Fruit fly (Drosophila melanogaster) whole organism, prepupa: ENCODE data around the gene Pss.

Experiments used
- Blimp-1 ChIP-seq: fragments of 200-800 bp; sonication (Bioruptor generic); optimal IDR thresholded peaks from 3 replicates; lab custom pipeline; 2017; ENCODE audit warnings: missing biosample characterization, missing genetic modification characterization, mild to moderate bottlenecking, moderate library complexity, missing genetic modification reagents
- CG10631 ChIP-seq: fragments of 200-800 bp; sonication (Bioruptor generic); optimal IDR thresholded peaks from 2 replicates; lab custom pipeline; 2016; ENCODE audit warnings: missing biosample characterization, missing genetic modification characterization
- CG10669 ChIP-seq: fragments of 200-800 bp; sonication (Bioruptor generic); optimal IDR thresholded peaks from 3 replicates; lab custom pipeline; 2018; ENCODE audit warnings: missing biosample characterization, mild to moderate bottlenecking, missing genetic modification characterization, moderate library complexity
- CG11294 ChIP-seq: fragments of 200-800 bp; sonication (Bioruptor generic); IDR thresholded peaks from 2 replicates; pipeline ENCODE4 v1.3.6; 2022; ENCODE audit warnings: missing biosample characterization, missing genetic modification characterization
- CG11902 ChIP-seq: fragments of 200-800 bp; sonication (Bioruptor generic); optimal IDR thresholded peaks from 3 replicates; lab custom pipeline; 2016; ENCODE audit warnings: missing biosample characterization, missing genetic modification characterization
- CG15336 ChIP-seq: fragments of 200-800 bp; sonication (Bioruptor generic); IDR thresholded peaks from 2 replicates; pipeline ENCODE4 v1.3.6; 2022; ENCODE audit warnings: missing biosample characterization, missing genetic modification characterization
- CG16779 ChIP-seq: fragments of 200-800 bp; sonication (Bioruptor generic); optimal IDR thresholded peaks from 3 replicates; lab custom pipeline; 2017; ENCODE audit warnings: missing biosample characterization, mild to moderate bottlenecking, missing genetic modification characterization
- CG3032 ChIP-seq: fragments of 200-800 bp; optimal IDR thresholded peaks from 2 replicates; lab custom pipeline; 2019; ENCODE audit warnings: missing biosample characterization, mild to moderate bottlenecking, missing genetic modification characterization, moderate library complexity
- CG32006 ChIP-seq: fragments of 200-800 bp; sonication (Bioruptor generic); optimal IDR thresholded peaks from 3 replicates; lab custom pipeline; 2017; ENCODE audit warnings: missing biosample characterization, mild to moderate bottlenecking, missing genetic modification characterization
- CG34406 ChIP-seq: fragments of 200-800 bp; sonication (Bioruptor generic); optimal IDR thresholded peaks from 3 replicates; lab custom pipeline; 2016; ENCODE audit warnings: missing biosample characterization, missing genetic modification characterization
- CG3919 ChIP-seq: fragments of 200-800 bp; sonication (Bioruptor generic); optimal IDR thresholded peaks from 3 replicates; lab custom pipeline; 2016; ENCODE audit warnings: missing biosample characterization, missing genetic modification characterization
- CG4318 ChIP-seq: fragments of 200-800 bp; sonication (Bioruptor generic); optimal IDR thresholded peaks from 3 replicates; lab custom pipeline; 2017; ENCODE audit warnings: missing biosample characterization, mild to moderate bottlenecking, missing genetic modification characterization
- CG6163 ChIP-seq: fragments of 200-800 bp; sonication (Bioruptor generic); IDR thresholded peaks from 3 replicates; pipeline ENCODE4 v1.3.6; 2022; ENCODE audit warnings: missing biosample characterization, missing genetic modification characterization
- CG6792 ChIP-seq: fragments of 200-800 bp; sonication (Bioruptor generic); optimal IDR thresholded peaks from 3 replicates; lab custom pipeline; 2016; ENCODE audit warnings: missing biosample characterization, missing genetic modification characterization
- CG6808 ChIP-seq: fragments of 200-800 bp; sonication (Bioruptor generic); optimal IDR thresholded peaks from 3 replicates; lab custom pipeline; 2017; ENCODE audit warnings: missing biosample characterization, missing genetic modification characterization, mild to moderate bottlenecking, moderate library complexity, missing genetic modification reagents
- CG6854 ChIP-seq: fragments of 200-800 bp; sonication (Bioruptor generic); optimal IDR thresholded peaks from 2 replicates; lab custom pipeline; 2017; ENCODE audit warnings: missing biosample characterization, mild to moderate bottlenecking, missing genetic modification characterization
- CG7368 ChIP-seq: fragments of 200-800 bp; sonication (Bioruptor generic); optimal IDR thresholded peaks from 3 replicates; lab custom pipeline; 2016; ENCODE audit warnings: missing biosample characterization, missing genetic modification characterization
- CG8119 ChIP-seq: fragments of 200-800 bp; sonication (Bioruptor generic); IDR thresholded peaks from 3 replicates; pipeline ENCODE4 v1.3.6; 2022; ENCODE audit warnings: missing biosample characterization, missing genetic modification characterization
- CG8632 ChIP-seq: fragments of 200-800 bp; sonication (Bioruptor generic); optimal IDR thresholded peaks from 3 replicates; lab custom pipeline; 2016; ENCODE audit warnings: missing biosample characterization, missing genetic modification characterization
- Eip75B ChIP-seq: fragments of 200-800 bp; sonication (Bioruptor generic); optimal IDR thresholded peaks from 3 replicates; lab custom pipeline; 2016; ENCODE audit warnings: missing biosample characterization, missing genetic modification characterization
- Eip78C ChIP-seq: fragments of 200-800 bp; sonication (Bioruptor generic); peaks from one replicate; lab custom pipeline; 2016; ENCODE audit warnings: missing biosample characterization, missing genetic modification characterization
- Eip93F ChIP-seq: fragments of 200-800 bp; sonication (Bioruptor generic); optimal IDR thresholded peaks from 2 replicates; lab custom pipeline; 2016; ENCODE audit warnings: missing biosample characterization, mild to moderate bottlenecking, missing genetic modification characterization
- Ets96B ChIP-seq: fragments of 200-800 bp; optimal IDR thresholded peaks from 2 replicates; lab custom pipeline; 2019; ENCODE audit warnings: missing biosample characterization, mild to moderate bottlenecking, missing genetic modification characterization, moderate library complexity
- Gug ChIP-seq: fragments of 200-800 bp; sonication (Bioruptor generic); IDR thresholded peaks from 2 replicates; pipeline ENCODE4 v1.3.6; 2022; ENCODE audit warnings: missing biosample characterization, missing genetic modification characterization
- Hr39 ChIP-seq: fragments of 200-800 bp; sonication (Bioruptor generic); optimal IDR thresholded peaks from 2 replicates; lab custom pipeline; 2016; ENCODE audit warnings: missing biosample characterization, missing genetic modification characterization
- Lpt ChIP-seq: fragments of 200-800 bp; sonication (Bioruptor generic); optimal IDR thresholded peaks from 3 replicates; lab custom pipeline; 2016; ENCODE audit warnings: missing biosample characterization, missing genetic modification characterization
- Met ChIP-seq: fragments of 200-800 bp; sonication (Bioruptor generic); optimal IDR thresholded peaks from 3 replicates; lab custom pipeline; 2016; ENCODE audit warnings: missing biosample characterization, missing genetic modification characterization
- OdsH ChIP-seq: fragments of 200-800 bp; sonication (Bioruptor generic); optimal IDR thresholded peaks from 3 replicates; lab custom pipeline; 2016; ENCODE audit warnings: missing biosample characterization, missing genetic modification characterization
- Smox ChIP-seq: fragments of 200-800 bp; sonication (Bioruptor generic); optimal IDR thresholded peaks from 3 replicates; lab custom pipeline; 2016; ENCODE audit warnings: missing biosample characterization, missing genetic modification characterization
- Sox102F ChIP-seq: fragments of 200-800 bp; sonication (Bioruptor generic); optimal IDR thresholded peaks from 2 replicates; lab custom pipeline; 2016; ENCODE audit warnings: missing biosample characterization, mild to moderate bottlenecking, missing genetic modification characterization
- Sox14 ChIP-seq: fragments of 200-800 bp; sonication (Bioruptor generic); optimal IDR thresholded peaks from 3 replicates; lab custom pipeline; 2016; ENCODE audit warnings: missing biosample characterization, missing genetic modification characterization
- Sox15 ChIP-seq: fragments of 200-800 bp; sonication (Bioruptor generic); optimal IDR thresholded peaks from 3 replicates; lab custom pipeline; 2016; ENCODE audit warnings: missing biosample characterization, missing genetic modification characterization
- acj6 ChIP-seq: fragments of 200-800 bp; sonication (Bioruptor generic); optimal IDR thresholded peaks from 3 replicates; lab custom pipeline; 2016; ENCODE audit warnings: missing biosample characterization, missing genetic modification characterization
- eg ChIP-seq: fragments of 200-800 bp; sonication (Bioruptor generic); IDR thresholded peaks from 3 replicates; pipeline ENCODE4 v1.3.6; 2022; ENCODE audit warnings: missing biosample characterization, missing genetic modification characterization
- esn ChIP-seq: fragments of 200-800 bp; sonication (Bioruptor generic); optimal IDR thresholded peaks from 2 replicates; lab custom pipeline; 2016; ENCODE audit warnings: missing biosample characterization, mild to moderate bottlenecking, missing genetic modification characterization, moderate library complexity
- fd59A ChIP-seq: fragments of 200-800 bp; sonication (Bioruptor generic); optimal IDR thresholded peaks from 2 replicates; lab custom pipeline; 2017; ENCODE audit warnings: missing biosample characterization, mild to moderate bottlenecking, missing genetic modification characterization, missing genetic modification reagents
- fkh ChIP-seq: fragments of 200-800 bp; sonication (Bioruptor generic); optimal IDR thresholded peaks from 3 replicates; lab custom pipeline; 2017; ENCODE audit warnings: missing biosample characterization, mild to moderate bottlenecking, missing genetic modification characterization, moderate library complexity
- net ChIP-seq: fragments of 200-800 bp; sonication (Bioruptor generic); optimal IDR thresholded peaks from 3 replicates; lab custom pipeline; 2016; ENCODE audit warnings: missing biosample characterization, missing genetic modification characterization
- pdm3 ChIP-seq: fragments of 200-800 bp; sonication (Bioruptor generic); optimal IDR thresholded peaks from 3 replicates; lab custom pipeline; 2016; ENCODE audit warnings: missing biosample characterization, missing genetic modification characterization
- salr ChIP-seq, 2 experiments: fragments of 200-800 bp; sonication (Bioruptor generic); optimal IDR thresholded peaks; 3 replicates each; lab custom pipeline; 2016 to 2018; ENCODE audit warnings: missing biosample characterization in 2 of 2, missing genetic modification characterization in 2 of 2, mild to moderate bottlenecking in 1 of 2
- svp ChIP-seq: fragments of 200-800 bp; sonication (Bioruptor generic); peaks from one replicate; lab custom pipeline; 2016; ENCODE audit warnings: missing biosample characterization, missing genetic modification characterization
- topi ChIP-seq: fragments of 200-800 bp; sonication (Bioruptor generic); optimal IDR thresholded peaks from 3 replicates; lab custom pipeline; 2016; ENCODE audit warnings: missing biosample characterization, missing genetic modification characterization
- vri ChIP-seq: fragments of 200-800 bp; sonication (Bioruptor generic); optimal IDR thresholded peaks from 3 replicates; lab custom pipeline; 2016; ENCODE audit warnings: missing biosample characterization, mild to moderate bottlenecking, missing genetic modification characterization

The Pss gene

DNA sequence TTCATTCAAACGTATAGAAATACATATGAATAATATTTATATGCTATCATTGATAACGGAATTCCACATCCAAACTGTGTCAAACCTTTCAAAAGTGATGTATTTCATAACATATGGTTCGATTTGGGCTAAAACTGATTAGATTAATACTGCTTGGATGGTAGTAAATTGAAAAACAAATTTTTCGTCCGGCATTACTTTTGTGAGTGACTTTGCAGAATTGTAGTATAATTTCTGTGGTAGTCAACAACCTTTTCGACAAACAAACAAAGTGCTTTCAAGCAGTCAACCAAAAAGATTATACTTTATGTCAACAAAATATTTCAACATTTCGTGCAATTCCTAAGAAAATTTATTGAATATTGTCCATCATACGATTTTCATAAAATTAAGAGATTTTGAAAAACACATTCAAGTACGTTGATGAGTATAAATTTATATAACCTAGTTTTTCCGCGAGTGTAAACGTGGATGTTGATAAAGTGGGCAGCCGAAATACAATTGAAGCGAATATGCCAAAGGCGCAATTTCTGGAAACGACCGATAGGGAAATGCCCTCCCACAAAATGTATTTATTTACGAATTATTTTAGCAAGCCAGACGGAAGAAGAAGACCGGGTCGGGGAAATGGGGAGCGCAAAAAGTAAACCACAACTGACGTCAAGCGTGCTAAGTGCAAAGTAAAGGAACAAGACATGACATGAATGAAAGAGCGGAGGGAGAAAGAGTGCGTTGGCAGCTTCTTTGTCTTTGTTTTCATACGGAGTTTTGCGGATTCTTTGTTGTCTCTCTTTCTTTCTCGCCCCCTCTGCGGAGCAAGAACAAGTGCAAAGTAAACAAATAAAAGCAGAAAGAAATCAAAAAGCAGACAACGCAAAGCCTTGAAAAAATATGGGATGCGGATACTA, 7.8 kb downstream of the Pss start (continued):
- TF ChIP-seq topi (GFP tag; lab: Kevin White, UChicago): peak; percentile 57
- TF ChIP-seq CG3032 (tag; lab: Kevin White, UChicago): peak; percentile 5
- 0 out of 2 replicates have a peak, but pooled peaks have one; percentile 7 for TF ChIP-seq CG15336
- TF ChIP-seq OdsH (GFP tag; lab: Kevin White, UChicago): peak; percentile 5
- peak; percentile 85 for TF ChIP-seq fkh (GFP tag; lab: Kevin White, UChicago)
- TF ChIP-seq CG4318: no peak
- TF ChIP-seq CG6854 (GFP tag; lab: Kevin White, UChicago): peak; percentile 67
- no peak for TF ChIP-seq fd59A
- peak; percentile 43; the same call in 2 of the 3 replicates for TF ChIP-seq CG8119 (GFP tag; lab: Robert Waterston, UW)
- no peak for TF ChIP-seq CG11902 (GFP tag; lab: Kevin White, UChicago)
- TF ChIP-seq Smox: peak; percentile 56
- peak; percentile 57 for TF ChIP-seq Met (GFP tag; lab: Kevin White, UChicago)
- peak; percentile 72 for TF ChIP-seq CG6808
- peak; percentile 26 for TF ChIP-seq Ets96B (tag; lab: Kevin White, UChicago)

DNA sequence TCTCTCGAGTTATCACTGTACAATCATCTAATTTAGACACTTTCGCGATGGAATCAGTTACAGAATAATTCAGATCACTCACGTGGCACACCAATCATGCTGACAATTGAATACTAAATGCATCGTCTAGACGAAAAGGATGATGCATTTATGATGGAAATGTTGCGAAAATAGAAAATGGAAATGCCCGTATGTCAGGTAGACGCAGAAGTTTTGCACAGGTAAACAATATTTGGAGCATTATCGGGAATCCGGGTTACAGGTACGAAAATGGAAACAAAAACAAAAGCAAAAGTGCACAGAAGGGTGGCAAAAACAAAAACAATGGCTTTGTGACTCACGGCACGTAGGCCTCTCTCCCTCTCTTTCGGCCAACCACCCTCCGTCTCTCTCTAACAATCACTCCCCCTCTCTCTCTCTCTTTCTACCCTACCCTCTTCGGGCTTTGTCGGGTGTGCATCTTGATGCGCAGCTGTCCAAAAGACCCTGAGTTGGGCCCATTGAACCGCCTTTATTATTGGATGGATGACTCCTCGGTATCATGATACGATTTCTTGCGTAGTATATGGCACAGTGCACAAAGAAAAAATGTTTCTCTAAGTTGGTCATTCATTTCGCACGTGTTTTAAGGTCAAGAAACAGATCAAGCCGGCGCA, 8.7 kb downstream of the Pss start:
- TF ChIP-seq pdm3 (GFP tag; lab: Kevin White, UChicago) (no peak), CG10631 (GFP tag; lab: Kevin White, UChicago) (peak; percentile 33), CG6163 (GFP tag; lab: Robert Waterston, UW) (peak; percentile 60; the same call in 1 of the 3 replicates), Sox14 (peak; percentile 93), net (peak; percentile 23), vri (GFP tag; lab: Kevin White, UChicago) (peak; percentile 64), Lpt (GFP tag; lab: Kevin White, UChicago) (no peak), svp (GFP tag; lab: Kevin White, UChicago) (peak; percentile 94), Eip78C (GFP tag; lab: Kevin White, UChicago) (no peak), CG3919 (GFP tag; lab: Kevin White, UChicago) (no peak), CG8119 (GFP tag; lab: Robert Waterston, UW) (0 out of 3 replicates have a peak, but pooled peaks have one; percentile 9), CG6792 (GFP tag; lab: Kevin White, UChicago) (no peak), Blimp-1 (GFP tag; lab: Kevin White, UChicago) (no peak), Eip93F (GFP tag; lab: Kevin White, UChicago) (peak; percentile 72), Eip75B (GFP tag; lab: Kevin White, UChicago) (peak; percentile 49)

DNA sequence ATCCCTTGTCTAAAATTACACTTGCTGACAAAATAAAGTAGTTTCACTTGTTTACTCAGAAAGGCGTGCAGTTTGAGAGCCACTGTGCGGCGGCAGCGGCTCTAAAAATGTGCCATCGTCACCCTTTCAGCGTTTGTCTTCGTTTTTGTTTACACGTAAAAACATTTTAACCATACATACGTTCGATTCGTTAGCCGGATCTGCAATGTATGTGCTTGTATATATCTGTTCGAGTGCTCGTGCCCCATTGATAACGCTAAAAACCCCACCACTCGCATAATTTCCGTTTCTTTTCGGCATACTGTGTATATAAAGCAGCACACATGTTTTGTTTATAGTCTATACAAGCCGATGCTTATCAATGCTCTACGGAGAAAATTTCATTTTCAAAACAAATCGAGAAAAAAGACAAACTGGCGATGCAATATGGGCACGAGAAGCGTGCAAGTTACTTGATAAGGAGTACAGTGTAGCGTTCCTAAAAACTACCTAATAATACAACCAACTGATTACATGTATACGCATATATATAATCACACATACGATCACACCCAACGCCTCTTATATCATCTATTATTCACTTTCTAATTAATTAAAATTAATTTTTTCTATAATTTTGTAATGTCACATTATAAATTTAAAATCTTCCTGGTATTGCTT, 9.3 kb downstream of the Pss start:
- no peak for TF ChIP-seq Sox102F (GFP tag; lab: Kevin White, UChicago)
- peak; percentile 15 for TF ChIP-seq topi (GFP tag; lab: Kevin White, UChicago)
- peak; percentile 75 for TF ChIP-seq Eip78C (GFP tag; lab: Kevin White, UChicago)
- TF ChIP-seq salr (GFP tag; optimal IDR thresholded peaks at IDR 0.05; lab: Kevin White, UChicago): no peak
- no peak for TF ChIP-seq net
- TF ChIP-seq fkh (GFP tag; lab: Kevin White, UChicago): peak; percentile 97
- TF ChIP-seq CG7368 (GFP tag; lab: Kevin White, UChicago): no peak
- TF ChIP-seq CG6854 (GFP tag; lab: Kevin White, UChicago): peak; percentile 12
- peak; percentile 20; the same call in 1 of the 2 replicates for TF ChIP-seq Gug (GFP tag; lab: Robert Waterston, UW)
- peak; percentile 24 for TF ChIP-seq CG10669 (GFP tag; lab: Kevin White, UChicago)
- TF ChIP-seq OdsH (GFP tag; lab: Kevin White, UChicago): peak; percentile 12
- peak; percentile 50 for TF ChIP-seq CG32006 (GFP tag; lab: Kevin White, UChicago)
- TF ChIP-seq Sox15 (GFP tag; lab: Kevin White, UChicago): no peak
- TF ChIP-seq CG10631 (GFP tag; lab: Kevin White, UChicago): peak; percentile 35
- peak; percentile 57 for TF ChIP-seq esn (GFP tag; lab: Kevin White, UChicago)
- no peak for TF ChIP-seq CG11294
- peak; percentile 38 for TF ChIP-seq acj6
- TF ChIP-seq Blimp-1 (GFP tag; lab: Kevin White, UChicago): no peak
- TF ChIP-seq CG34406: peak; percentile 60
- peak; percentile 2 for TF ChIP-seq Met (GFP tag; lab: Kevin White, UChicago)
- no peak for TF ChIP-seq CG6792 (GFP tag; lab: Kevin White, UChicago)
- peak; percentile 54; the same call in 2 of the 3 replicates for TF ChIP-seq eg
- TF ChIP-seq Eip93F (GFP tag; lab: Kevin White, UChicago): no peak
- no peak for TF ChIP-seq Hr39 (GFP tag; lab: Kevin White, UChicago)
- peak; percentile 16 for TF ChIP-seq CG8632 (GFP tag; lab: Kevin White, UChicago)
- no peak for TF ChIP-seq CG16779 (tag; lab: Kevin White, UChicago)
